Fruit fly (Drosophila melanogaster) whole organism, larva: Measurements from ENCODE around the gene CG17147.

ENCODE experiments used
- noc ChIP-seq: fragments of 200-800 bp; sonication (Bioruptor generic); optimal IDR thresholded peaks from 3 replicates; lab custom pipeline; 2019; ENCODE audit warnings: missing biosample characterization, mild to moderate bottlenecking, missing genetic modification characterization, moderate library complexity

The CG17147 gene

DNA sequence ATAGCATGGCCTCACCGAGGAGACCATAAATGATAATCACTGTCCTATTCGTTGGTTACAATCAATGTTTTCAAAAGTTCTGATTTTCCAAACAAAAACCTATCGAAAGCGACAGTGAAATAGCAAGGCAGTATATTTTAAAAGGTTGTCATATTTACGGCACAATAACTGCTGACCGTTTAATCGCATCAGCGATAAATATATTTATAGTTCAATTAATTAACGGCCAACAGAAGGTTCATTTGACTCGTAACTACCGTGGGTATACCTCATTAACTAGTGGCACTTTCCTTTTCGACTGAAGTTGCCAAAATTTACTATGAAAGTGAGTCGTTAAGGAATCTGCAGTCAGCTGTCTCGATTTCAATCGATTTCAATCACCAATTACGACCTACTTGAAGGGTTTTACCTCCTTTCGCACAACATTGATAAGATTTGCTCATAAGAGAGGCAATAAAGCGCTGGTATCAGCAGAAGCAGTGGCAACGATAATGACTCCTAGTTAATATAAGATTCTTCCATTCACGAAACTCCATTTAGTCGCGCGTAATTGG is at the start of gene CG17147:
Gene CG17147, plus strand, starts transcription at position 535 of the 554 bp plus-strand sequence.
- peak; percentile 97 for TF ChIP-seq noc (tag; lab: Kevin White, UChicago)

DNA sequence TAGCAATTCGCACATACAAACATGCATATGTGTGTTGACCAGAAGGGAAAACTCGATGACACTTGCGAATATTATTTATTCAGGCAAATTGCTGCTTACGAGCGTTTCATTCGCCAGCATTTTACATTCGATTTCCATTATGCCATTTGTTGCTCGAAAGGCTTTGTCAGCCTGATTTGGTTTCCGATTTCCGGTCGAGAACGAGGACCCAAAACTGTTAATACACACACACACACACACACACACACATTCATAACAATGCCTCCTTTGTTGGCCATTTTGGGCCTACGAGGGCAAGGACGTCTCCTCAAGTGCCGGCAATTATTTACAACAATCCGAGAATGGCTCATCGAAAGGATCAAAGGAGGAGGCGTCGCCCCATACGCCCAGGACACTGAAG is 46.0 kb upstream of the CG17147 start:
- no peak for TF ChIP-seq noc (tag; lab: Kevin White, UChicago)

DNA sequence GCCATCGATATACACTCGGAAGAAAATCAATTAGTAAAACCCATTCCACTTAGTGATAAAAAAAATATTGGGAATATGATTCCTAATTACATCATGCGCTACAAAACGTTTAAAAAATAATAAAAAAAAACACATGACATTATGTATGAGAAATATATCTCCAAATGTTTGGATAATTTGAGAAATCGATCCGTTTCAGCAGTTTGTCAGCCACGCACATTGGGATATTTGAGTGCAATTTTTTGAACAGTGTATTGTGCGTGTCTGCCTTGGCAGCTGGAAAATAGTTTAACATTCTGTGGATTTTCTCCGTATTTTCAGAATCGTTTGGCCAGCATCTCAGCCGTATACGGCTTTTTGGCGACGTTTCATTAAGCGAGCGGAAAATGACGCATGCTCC is 45.6 kb upstream of the CG17147 start:
- no peak for TF ChIP-seq noc (tag; lab: Kevin White, UChicago)

DNA sequence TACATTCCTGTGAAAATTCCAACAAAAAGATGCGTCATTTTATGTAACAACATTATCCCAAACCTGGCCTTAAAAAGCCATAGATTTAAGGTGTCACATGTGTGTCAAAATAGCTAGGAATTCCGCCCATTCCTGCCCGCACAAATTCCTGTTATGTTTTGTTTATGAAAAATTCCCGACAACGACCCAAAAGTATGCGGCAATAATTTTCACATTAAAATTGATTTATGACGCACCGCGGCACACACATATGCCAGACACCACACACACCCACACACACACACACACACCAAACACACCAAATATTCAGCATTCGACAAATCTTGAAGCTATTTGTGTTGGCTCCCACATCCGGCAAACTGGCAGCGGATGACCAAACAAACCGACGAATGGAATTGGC is 40.9 kb upstream of the CG17147 start:
- TF ChIP-seq noc (tag; lab: Kevin White, UChicago) = no peak

DNA sequence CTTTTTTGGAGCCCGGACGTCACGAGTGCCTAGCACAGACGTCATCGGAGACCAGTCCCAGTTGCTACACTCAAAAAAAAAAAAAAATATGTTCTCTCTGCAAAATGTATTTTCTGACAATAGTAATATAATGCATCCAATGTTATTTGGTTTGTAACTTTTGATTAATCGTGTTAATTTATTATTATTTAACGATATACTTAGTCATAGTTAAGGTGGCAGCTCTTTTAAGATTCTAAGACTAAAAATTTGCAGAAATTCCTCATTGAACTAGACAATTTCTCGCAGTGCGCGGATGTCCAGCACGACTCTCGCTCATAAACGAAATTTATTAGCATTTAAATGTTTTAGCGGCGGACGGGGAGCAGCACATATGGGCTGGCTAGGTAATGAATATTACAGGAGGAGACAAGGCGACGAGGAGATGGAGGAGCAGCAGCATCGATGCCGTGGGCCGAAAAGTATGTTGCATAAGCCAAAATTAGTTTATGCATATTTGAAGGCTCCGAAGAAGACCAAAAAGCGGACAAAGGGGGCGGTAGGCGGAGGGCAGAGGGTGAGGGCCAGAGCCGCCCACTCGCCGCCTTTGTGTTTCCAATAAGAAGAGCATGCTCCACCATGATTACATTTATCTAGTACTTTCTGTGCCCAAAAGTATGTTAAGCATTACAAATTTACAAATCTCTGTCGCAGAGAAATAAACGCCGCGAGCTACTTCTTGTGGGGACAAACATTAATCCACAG is 40.2 kb upstream of the CG17147 start:
- peak; percentile 59 for TF ChIP-seq noc (tag; lab: Kevin White, UChicago)

DNA sequence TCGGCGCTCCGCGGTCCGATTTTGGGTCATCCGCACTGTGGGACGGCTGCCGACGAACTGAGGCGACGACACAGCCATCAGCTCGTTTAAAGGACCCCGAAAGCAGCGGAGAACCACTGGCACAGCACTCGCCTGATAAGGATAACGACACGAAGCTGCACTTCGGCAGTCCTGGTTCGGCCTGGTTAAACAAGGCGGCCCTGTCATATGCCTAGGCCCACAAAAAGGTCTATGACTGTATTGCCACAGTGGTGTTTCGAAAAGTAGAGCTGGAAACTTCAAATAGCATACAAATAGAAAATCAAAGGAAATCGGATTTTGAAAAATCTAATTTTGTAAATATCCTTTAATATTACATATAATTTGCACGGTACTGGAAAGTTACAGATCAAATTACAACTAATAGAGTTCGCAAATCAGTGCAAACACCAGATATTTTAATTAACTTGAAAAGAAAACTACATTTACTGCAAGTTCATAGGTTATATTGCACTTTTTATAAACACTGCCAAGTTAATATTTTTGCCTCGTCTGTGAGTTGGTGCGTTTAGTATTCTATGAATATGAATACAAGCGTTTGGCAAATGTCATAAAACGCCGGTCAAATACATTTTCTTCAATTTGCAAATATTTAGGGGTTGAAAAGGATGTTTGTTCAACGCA is 38.4 kb upstream of the CG17147 start:
- TF ChIP-seq noc (tag; lab: Kevin White, UChicago) = no peak

DNA sequence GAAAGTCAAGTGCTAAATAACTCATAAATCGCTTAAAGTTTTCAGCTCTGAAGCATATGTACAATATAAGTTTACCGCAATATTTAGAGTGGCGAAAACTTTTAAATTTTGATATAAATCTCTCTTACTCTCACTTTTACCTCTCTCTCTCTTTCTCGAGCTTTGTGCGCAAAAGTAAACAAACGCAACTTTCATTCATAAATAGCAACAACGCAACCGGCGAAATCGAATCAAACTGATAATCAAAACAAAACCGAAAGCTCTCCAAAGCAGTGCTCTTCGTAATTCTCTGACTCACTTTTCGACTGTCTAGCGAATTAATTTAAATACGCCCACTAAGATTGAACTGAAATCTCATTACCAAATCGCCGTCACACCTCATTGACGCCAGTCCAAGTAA is 37.8 kb upstream of the CG17147 start:
- TF ChIP-seq noc (tag; lab: Kevin White, UChicago) = no peak

DNA sequence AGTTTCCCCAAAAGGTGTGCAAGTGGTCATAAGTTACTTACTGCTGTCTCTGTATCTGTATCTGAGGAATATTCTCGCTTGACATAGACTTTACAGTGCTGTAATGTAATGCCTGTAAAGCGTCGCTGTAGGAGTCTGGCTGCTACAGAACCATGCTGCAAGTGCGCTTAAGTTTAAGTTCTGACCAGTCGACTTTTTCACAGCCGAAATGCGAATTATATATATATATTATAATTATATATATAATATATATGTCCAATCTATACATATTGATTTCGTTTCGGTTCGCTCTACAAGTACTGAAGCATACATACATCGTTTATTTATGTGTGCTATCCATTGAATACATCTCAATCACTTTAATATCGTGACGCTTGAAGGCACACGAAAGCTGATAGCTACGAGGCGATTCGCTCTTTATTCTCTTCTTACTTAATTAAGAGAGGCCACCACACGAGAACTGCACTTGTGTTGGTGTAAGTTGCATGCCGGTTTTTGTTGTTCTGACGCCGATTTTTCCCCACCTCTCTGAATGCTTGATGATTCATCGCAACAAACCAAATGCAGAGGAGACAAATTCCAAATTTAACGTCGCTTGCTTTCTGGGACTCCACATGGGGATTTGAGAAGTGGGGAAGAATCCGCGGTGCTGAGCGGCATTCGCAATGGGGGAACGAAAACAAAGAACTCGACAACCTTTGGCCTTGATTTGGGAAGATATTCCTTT is 37.3 kb upstream of the CG17147 start:
- no peak for TF ChIP-seq noc (tag; lab: Kevin White, UChicago)

DNA sequence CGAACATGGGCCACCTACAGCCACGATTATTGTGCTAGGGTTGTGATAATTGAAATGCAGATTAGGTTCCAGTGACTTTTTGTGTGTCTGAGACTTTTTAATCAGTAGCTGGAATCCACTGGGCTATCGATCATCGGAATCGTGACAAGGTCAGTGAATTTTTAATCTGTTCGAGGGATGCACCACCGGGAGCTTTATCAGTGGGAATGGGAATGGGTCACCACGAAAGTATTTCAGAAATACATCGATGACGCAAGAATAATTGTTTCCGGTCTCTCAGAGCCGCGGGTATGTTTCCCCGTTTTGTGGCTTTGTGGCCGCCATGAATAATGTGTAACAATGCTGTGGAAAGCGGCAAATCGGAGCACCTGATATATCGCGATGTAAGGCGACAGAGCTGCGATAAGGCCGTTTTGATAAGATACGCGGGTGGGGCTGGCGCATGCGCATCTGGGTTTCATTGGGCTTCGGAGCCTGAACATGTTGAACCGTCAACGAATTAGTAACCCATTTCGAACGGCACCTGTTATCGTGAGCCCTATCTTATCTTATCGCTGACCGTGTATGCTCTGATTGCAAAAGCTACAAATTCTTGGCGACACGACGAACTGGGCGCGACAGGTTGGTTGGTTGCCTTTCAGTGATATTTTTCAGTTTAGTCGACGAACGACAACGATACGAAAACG is 35.7 kb upstream of the CG17147 start, which contains the start of gene Ssk:
Gene Ssk, plus strand, starts transcription at position 638 of the 686 bp plus-strand sequence.
- TF ChIP-seq noc (tag; lab: Kevin White, UChicago) = peak; percentile 65

DNA sequence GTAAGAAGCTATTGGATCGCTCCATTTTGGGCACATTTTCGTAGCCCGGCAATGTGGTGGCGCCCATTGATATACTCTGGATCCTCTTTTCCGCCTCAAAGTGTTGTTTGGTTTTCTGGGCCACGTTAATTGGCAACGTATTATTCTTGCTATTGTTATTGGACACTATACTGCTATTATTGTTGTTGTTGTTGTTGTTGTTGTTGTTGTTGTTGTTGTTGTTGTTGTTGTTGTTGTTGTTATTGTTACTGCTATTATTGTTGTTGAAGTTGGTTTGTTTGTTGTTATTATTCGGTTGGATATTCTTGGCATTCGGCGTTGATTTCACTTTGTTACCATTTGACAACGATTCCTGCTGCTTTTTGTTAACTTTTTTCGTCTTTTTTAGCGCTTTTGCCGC is 31.9 kb upstream of the CG17147 start:
- no peak for TF ChIP-seq noc (tag; lab: Kevin White, UChicago)

DNA sequence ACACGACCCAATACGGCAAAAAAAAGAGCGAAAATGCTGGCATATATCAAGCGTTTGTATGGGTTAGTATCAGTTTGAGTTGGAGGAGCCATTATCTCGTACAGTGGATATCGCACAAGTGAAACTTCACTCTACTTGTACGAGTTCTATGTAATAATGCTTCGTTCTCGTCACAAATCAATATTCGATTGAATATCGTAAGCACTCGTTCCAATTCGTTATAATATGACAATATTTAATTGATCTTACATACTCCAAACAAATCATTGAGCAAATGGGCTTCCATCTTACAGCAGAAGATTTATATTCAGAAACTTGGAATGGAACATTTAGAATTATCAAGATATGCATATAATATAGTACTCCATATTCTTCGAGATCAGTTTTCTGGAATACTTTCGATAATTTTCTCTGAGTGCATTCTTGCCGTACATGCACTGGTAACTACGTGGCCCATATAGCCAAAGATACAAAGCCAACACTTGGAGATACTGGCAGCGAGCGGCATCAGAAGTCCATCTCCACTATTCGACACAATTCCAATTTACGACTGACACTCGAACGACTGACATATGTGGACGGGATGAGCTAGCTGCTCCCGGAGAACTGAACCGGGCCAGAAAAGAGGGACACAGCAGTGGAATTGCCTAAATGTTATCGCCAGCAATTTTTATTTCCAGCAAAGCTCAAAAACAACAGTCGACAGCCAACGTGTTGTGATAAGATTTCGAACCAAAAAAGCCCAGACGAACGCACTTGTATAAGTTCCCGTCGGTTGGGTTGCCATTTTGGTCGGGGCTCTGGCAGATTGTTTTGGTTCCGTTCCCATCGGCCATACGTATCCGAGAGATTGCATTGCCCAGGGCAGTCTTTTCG is 30.6 kb upstream of the CG17147 start:
- TF ChIP-seq noc (tag; lab: Kevin White, UChicago) = peak; percentile 44

DNA sequence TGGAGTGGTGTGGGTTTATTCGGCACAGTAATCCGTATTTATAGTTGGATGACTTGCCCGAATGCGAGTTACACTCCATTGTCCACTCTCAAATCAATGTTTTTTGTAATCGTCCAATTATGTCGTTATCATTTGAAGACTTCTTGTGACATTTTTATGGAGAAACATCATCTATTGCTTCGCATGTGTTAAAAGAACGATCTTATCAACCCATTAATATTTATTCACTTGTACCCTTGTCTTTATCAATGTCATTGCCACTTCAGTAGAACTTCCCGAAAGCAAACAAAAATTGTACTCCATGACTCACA is 30.0 kb upstream of the CG17147 start:
- no peak for TF ChIP-seq noc (tag; lab: Kevin White, UChicago)

DNA sequence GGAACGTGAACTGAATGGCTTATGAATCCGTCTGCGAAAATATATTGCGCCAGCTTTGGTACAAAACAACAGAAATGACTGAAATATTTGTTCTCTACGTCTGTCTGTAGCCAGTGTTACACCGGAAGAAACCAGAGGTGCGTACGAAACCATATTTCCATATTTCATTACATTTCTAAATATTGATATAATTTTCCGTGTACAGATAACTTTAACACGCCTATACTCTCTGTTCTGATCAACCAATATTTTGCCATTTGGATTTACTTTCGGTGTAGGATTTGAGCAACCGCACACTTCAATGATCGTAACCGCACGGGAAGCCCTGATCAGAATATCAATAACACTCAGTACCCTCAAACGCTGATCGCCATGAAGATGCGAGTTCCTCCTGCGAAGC is 29.0 kb upstream of the CG17147 start:
- peak; percentile 25 for TF ChIP-seq noc (tag; lab: Kevin White, UChicago)

DNA sequence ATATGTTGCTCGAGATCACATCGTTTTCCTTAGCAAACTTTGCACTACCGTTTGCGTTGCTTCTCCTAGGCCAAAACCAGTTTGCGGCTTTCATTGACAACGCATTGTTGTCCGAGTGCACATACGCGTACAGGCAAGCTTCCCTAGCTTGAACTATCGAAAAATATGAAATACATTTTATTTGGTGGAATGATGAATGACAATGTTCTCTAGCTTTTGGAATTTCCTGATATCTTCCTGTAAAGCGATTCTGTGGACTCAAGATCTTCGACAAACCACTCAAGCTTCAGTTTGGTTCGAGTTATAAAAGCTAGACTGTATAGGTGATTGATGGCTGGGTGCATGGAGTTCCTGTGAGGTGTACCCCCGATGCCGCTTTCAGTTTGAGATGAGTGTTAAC is 27.9 kb upstream of the CG17147 start:
- no peak for TF ChIP-seq noc (tag; lab: Kevin White, UChicago)

DNA sequence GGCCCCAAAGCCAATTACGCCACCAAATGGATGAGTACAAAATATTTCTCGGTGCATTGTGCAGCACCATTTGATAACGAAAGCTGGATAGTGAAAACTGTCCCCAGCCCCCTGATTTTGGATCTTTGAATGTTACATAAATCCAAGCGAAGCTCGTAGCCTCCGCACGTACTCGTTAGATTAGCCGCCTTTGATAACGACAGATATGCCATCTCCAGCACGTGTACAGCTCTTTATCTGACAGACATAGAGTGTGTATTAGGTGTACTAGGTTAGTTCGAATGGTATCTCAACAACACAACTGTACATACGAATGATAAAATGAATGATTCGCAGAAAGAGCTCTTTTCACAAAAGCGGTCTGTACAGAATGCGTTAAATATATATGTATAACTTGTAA is 27.4 kb upstream of the CG17147 start:
- TF ChIP-seq noc (tag; lab: Kevin White, UChicago) = no peak
